Fruit fly (Drosophila melanogaster) whole organism, wandering third instar larva: ENCODE data around the gene dUTPase.

Experiments used
- Dfd ChIP-seq: fragments of >200 bp; optimal IDR thresholded peaks from 2 replicates; lab custom pipeline; 2017; ENCODE audit warnings: missing biosample characterization, missing genetic modification characterization
- Hr78 ChIP-seq: fragments of >200 bp; optimal IDR thresholded peaks from 2 replicates; lab custom pipeline; 2017; ENCODE audit warnings: missing biosample characterization, missing genetic modification characterization
- Jra ChIP-seq: sonication (Bioruptor generic); optimal IDR thresholded peaks from 2 replicates; lab custom pipeline; 2016; ENCODE audit warnings: missing biosample characterization, missing genetic modification characterization
- dl ChIP-seq, 2 experiments: fragments of 175-275, 200-275 bp in 1 of 2; fragments of 200-275 bp in 1 of 2; sonication (Bioruptor generic); optimal IDR thresholded peaks; lab custom pipeline; 2018; ENCODE audit warnings: mild to moderate bottlenecking in 2 of 2, missing biosample characterization in 2 of 2, missing genetic modification characterization in 2 of 2, moderate library complexity in 2 of 2; ENCODE audit not compliant: partially characterized antibody in 2 of 2, insufficient read depth in 1 of 2
- dsf ChIP-seq: sonication (Bioruptor generic); optimal IDR thresholded peaks from 2 replicates; lab custom pipeline; 2016; ENCODE audit warnings: missing biosample characterization, missing genetic modification characterization, borderline replicate concordance
- fru ChIP-seq: fragments of 200-800 bp; sonication (Bioruptor generic); optimal IDR thresholded peaks from 3 replicates; lab custom pipeline; 2016; ENCODE audit warnings: missing biosample characterization, mild to moderate bottlenecking, missing genetic modification characterization
- jim ChIP-seq: fragments of 175-275, 200-325 bp; sonication (Bioruptor generic); optimal IDR thresholded peaks from 2 replicates; lab custom pipeline; 2016; ENCODE audit warnings: missing biosample characterization, mild to moderate bottlenecking, missing genetic modification characterization
- lola ChIP-seq: fragments of >200 bp; optimal IDR thresholded peaks from 2 replicates; lab custom pipeline; 2017; ENCODE audit warnings: missing biosample characterization, missing genetic modification characterization
- pan ChIP-seq: fragments of >200 bp; optimal IDR thresholded peaks from 2 replicates; lab custom pipeline; 2017
- rgr ChIP-seq: fragments of 200-800 bp; sonication (Bioruptor generic); optimal IDR thresholded peaks from 3 replicates; lab custom pipeline; 2016; ENCODE audit warnings: missing biosample characterization, mild to moderate bottlenecking, missing genetic modification characterization

dm6 chr2L:11016695-11017094, 5.6 kb downstream of the dUTPase start, which contains the start of gene CG14913:
- TF ChIP-seq lola (GFP tag; lab: Kevin White, UChicago): no peak
- TF ChIP-seq Jra (GFP tag; lab: Kevin White, UChicago): no peak
- no peak for TF ChIP-seq fru (GFP tag; lab: Kevin White, UChicago)
- no peak for TF ChIP-seq Dfd (GFP tag; lab: Kevin White, UChicago)
- no peak for TF ChIP-seq dsf (GFP tag; lab: Kevin White, UChicago)
- TF ChIP-seq dl (GFP tag; optimal IDR thresholded peaks at IDR 0.05; lab: Kevin White, UChicago; ENCODE audit: insufficient read depth in 1 of 2, partially characterized antibody in 2 of 2): no peak
- TF ChIP-seq jim (GFP tag; lab: Kevin White, UChicago): no peak
- no peak for TF ChIP-seq Hr78
- TF ChIP-seq rgr: no peak
- TF ChIP-seq pan (lab: Kevin White, UChicago): no peak
